Worm (Caenorhabditis elegans) whole organism, L2 larva: ENCODE measurements around the gene Y46H3C.5.
"Not testable (repeated sequence)": the region's sequence is repeated elsewhere in the genome, so short reads cannot be mapped to it uniquely, and the experiment has no call there.

Experiments
- C34F6.9 ChIP-seq: fragments of 150-350 bp; optimal IDR thresholded peaks from 2 replicates; lab custom pipeline; 2014; ENCODE audit warnings: missing biosample characterization, missing genetic modification characterization
- R02D3.7 ChIP-seq: fragments of 150-350 bp; optimal IDR thresholded peaks from 2 replicates; lab custom pipeline; 2014; ENCODE audit warnings: missing biosample characterization, missing genetic modification characterization
- Y55F3AM.14 ChIP-seq: fragments of 200-800 bp; sonication (Bioruptor generic); optimal IDR thresholded peaks from 2 replicates; lab custom pipeline; 2018; ENCODE audit warnings: mild to moderate bottlenecking, missing genetic modification characterization, missing compliant biosample characterization
- alr-1 ChIP-seq: fragments of 150-350 bp; optimal IDR thresholded peaks from 2 replicates; lab custom pipeline; 2014; ENCODE audit warnings: missing biosample characterization, missing genetic modification characterization
- aly-2 ChIP-seq: fragments of 150-350 bp; optimal IDR thresholded peaks from 2 replicates; lab custom pipeline; 2014; ENCODE audit warnings: missing biosample characterization, missing genetic modification characterization
- ceh-16 ChIP-seq: fragments of 150-350 bp; optimal IDR thresholded peaks from 2 replicates; lab custom pipeline; 2014; ENCODE audit warnings: missing biosample characterization, missing genetic modification characterization
- ceh-82 ChIP-seq: fragments of 150-350 bp; optimal IDR thresholded peaks from 2 replicates; lab custom pipeline; 2014; ENCODE audit warnings: missing biosample characterization, missing genetic modification characterization
- crh-2 ChIP-seq: sonication (generic microtip); optimal IDR thresholded peaks from 2 replicates; lab custom pipeline; 2017; ENCODE audit warnings: missing biosample characterization, missing genetic modification characterization
- dmd-4 ChIP-seq: sonication (generic microtip); optimal IDR thresholded peaks from 2 replicates; lab custom pipeline; 2017; ENCODE audit warnings: missing biosample characterization, missing genetic modification characterization
- egl-27 ChIP-seq: sonication (generic microtip); optimal IDR thresholded peaks from 3 replicates; lab custom pipeline; 2017; ENCODE audit warnings: missing biosample characterization, missing genetic modification reagents, missing genetic modification characterization
- elt-3 ChIP-seq: sonication (generic microtip); optimal IDR thresholded peaks from 2 replicates; lab custom pipeline; 2017; ENCODE audit warnings: missing biosample characterization, missing genetic modification characterization
- fos-1 ChIP-seq: fragments of 150-350 bp; optimal IDR thresholded peaks from 2 replicates; lab custom pipeline; 2014; ENCODE audit warnings: missing biosample characterization, missing genetic modification characterization
- gmeb-1 ChIP-seq: fragments of 150-350 bp; optimal IDR thresholded peaks from 2 replicates; lab custom pipeline; 2014; ENCODE audit warnings: missing biosample characterization, missing genetic modification characterization
- lin-13 ChIP-seq: fragments of 150-350 bp; optimal IDR thresholded peaks from 2 replicates; lab custom pipeline; 2014; ENCODE audit warnings: missing biosample characterization, missing genetic modification reagents, missing genetic modification characterization
- lsy-2 ChIP-seq, 2 experiments: fragments of 150-350 bp in 1 of 2; sonication (generic microtip) in 1 of 2; optimal IDR thresholded peaks; 2 replicates each; lab custom pipeline; 2014 to 2017; ENCODE audit warnings: missing biosample characterization in 2 of 2, missing genetic modification characterization in 2 of 2
- nhr-11 ChIP-seq: fragments of 150-350 bp; optimal IDR thresholded peaks from 2 replicates; lab custom pipeline; 2014; ENCODE audit warnings: missing biosample characterization, missing genetic modification characterization
- nhr-12 ChIP-seq: fragments of 150-350 bp; optimal IDR thresholded peaks from 2 replicates; lab custom pipeline; 2014; ENCODE audit warnings: missing biosample characterization, missing genetic modification characterization
- nhr-129 ChIP-seq: fragments of 150-350 bp; optimal IDR thresholded peaks from 2 replicates; lab custom pipeline; 2014; ENCODE audit warnings: missing biosample characterization, missing genetic modification characterization
- nhr-21 ChIP-seq: fragments of 150-350 bp; optimal IDR thresholded peaks from 2 replicates; lab custom pipeline; 2014; ENCODE audit warnings: missing biosample characterization, missing genetic modification characterization
- nhr-23 ChIP-seq: fragments of 150-350 bp; optimal IDR thresholded peaks from 2 replicates; lab custom pipeline; 2014; ENCODE audit warnings: missing biosample characterization, missing genetic modification reagents, missing genetic modification characterization
- nhr-237 ChIP-seq: fragments of 150-350 bp; optimal IDR thresholded peaks from 2 replicates; lab custom pipeline; 2014; ENCODE audit warnings: missing biosample characterization, missing genetic modification characterization
- nhr-25 ChIP-seq: fragments of 150-350 bp; sonication (generic microtip); optimal IDR thresholded peaks from 3 replicates; lab custom pipeline; 2014; ENCODE audit warnings: missing biosample characterization, missing genetic modification characterization
- nhr-77 ChIP-seq: fragments of 150-350 bp; optimal IDR thresholded peaks from 2 replicates; lab custom pipeline; 2014; ENCODE audit warnings: missing biosample characterization, missing genetic modification characterization
- peb-1 ChIP-seq: fragments of 150-350 bp; optimal IDR thresholded peaks from 2 replicates; lab custom pipeline; 2014; ENCODE audit warnings: missing biosample characterization, missing genetic modification characterization
- sem-4 ChIP-seq: fragments of 150-350 bp; optimal IDR thresholded peaks from 2 replicates; lab custom pipeline; 2014; ENCODE audit warnings: missing biosample characterization, missing genetic modification reagents, missing genetic modification characterization
- skn-1 ChIP-seq: sonication (generic microtip); optimal IDR thresholded peaks from 2 replicates; lab custom pipeline; 2017; ENCODE audit warnings: missing biosample characterization, missing genetic modification characterization
- sma-3 ChIP-seq: sonication (generic microtip); optimal IDR thresholded peaks from 2 replicates; lab custom pipeline; 2016; ENCODE audit warnings: missing genetic modification reagents, missing genetic modification characterization, missing compliant biosample characterization
- sma-9 ChIP-seq, 2 experiments: fragments of 150-350 bp in 1 of 2; sonication (generic microtip) in 1 of 2; optimal IDR thresholded peaks; 2 replicates each; lab custom pipeline; 2014 to 2016; ENCODE audit warnings: missing genetic modification characterization in 2 of 2, mild to moderate bottlenecking in 1 of 2, missing biosample characterization in 1 of 2, missing compliant biosample characterization in 1 of 2, missing genetic modification reagents in 1 of 2, moderate library complexity in 1 of 2
- snpc-4 ChIP-seq: fragments of 150-350 bp; optimal IDR thresholded peaks from 2 replicates; lab custom pipeline; 2014; ENCODE audit warnings: missing biosample characterization, missing genetic modification characterization
- unc-39 ChIP-seq: fragments of 150-350 bp; optimal IDR thresholded peaks from 2 replicates; lab custom pipeline; 2014; ENCODE audit warnings: missing biosample characterization, missing genetic modification characterization
- unc-62 ChIP-seq: fragments of 150-350 bp; optimal IDR thresholded peaks from 2 replicates; lab custom pipeline; 2014; ENCODE audit warnings: missing biosample characterization, missing genetic modification reagents, missing genetic modification characterization
- zag-1 ChIP-seq: fragments of 150-350 bp; optimal IDR thresholded peaks from 2 replicates; lab custom pipeline; 2014; ENCODE audit warnings: missing biosample characterization, missing genetic modification characterization
- ztf-1 ChIP-seq: fragments of 200-800 bp; sonication (Bioruptor generic); conservative IDR thresholded peaks from 2 replicates; pipeline ENCODE4 v1.3.6; 2022; ENCODE audit warnings: missing genetic modification characterization, missing compliant biosample characterization
- ztf-11 ChIP-seq: sonication (generic microtip); optimal IDR thresholded peaks from 2 replicates; lab custom pipeline; 2017; ENCODE audit warnings: missing biosample characterization, missing genetic modification characterization
- ztf-4 ChIP-seq: fragments of 150-350 bp; optimal IDR thresholded peaks from 2 replicates; lab custom pipeline; 2014; ENCODE audit warnings: missing biosample characterization, missing genetic modification characterization

Y46H3C.5 gene

ce11 chrV:1699228-1699795 lies 7.0 kb upstream of the Y46H3C.5 start:
- TF ChIP-seq ztf-1 (GFP tag; lab: Robert Waterston, UW), result no peak
- no peak for TF ChIP-seq ceh-82 (tag; lab: Kevin White, UChicago)
- TF ChIP-seq ztf-11, result no peak
- TF ChIP-seq ztf-4 (tag; lab: Kevin White, UChicago), result no peak
- TF ChIP-seq unc-39 (tag; lab: Kevin White, UChicago), result no peak
- no peak for TF ChIP-seq elt-3 (tag; lab: Kevin White, UChicago)
- no peak for TF ChIP-seq alr-1 (tag; lab: Kevin White, UChicago)
- no peak for TF ChIP-seq zag-1
- no peak for TF ChIP-seq gmeb-1
- no peak for TF ChIP-seq C34F6.9 (tag; lab: Kevin White, UChicago)
- no peak for TF ChIP-seq ceh-16 (tag; lab: Kevin White, UChicago)
- TF ChIP-seq peb-1 (tag; lab: Kevin White, UChicago), result no peak
- TF ChIP-seq nhr-12 (tag; lab: Kevin White, UChicago), result no peak
- no peak for TF ChIP-seq sma-9 (GFP tag; optimal IDR thresholded peaks at IDR 0.05; lab: Kevin White, UChicago)
- no peak for TF ChIP-seq sma-9 (tag; optimal IDR thresholded peaks at IDR 0.05; lab: Kevin White, UChicago)
- no peak for TF ChIP-seq aly-2 (tag; lab: Kevin White, UChicago)
- no peak for TF ChIP-seq nhr-77 (tag; lab: Kevin White, UChicago)
- no peak for TF ChIP-seq nhr-129 (tag; lab: Kevin White, UChicago)
- TF ChIP-seq R02D3.7 (tag; lab: Kevin White, UChicago), result no peak
- no peak for TF ChIP-seq unc-62 (GFP tag; lab: Kevin White, UChicago)

- no peak for TF ChIP-seq nhr-129 (tag; lab: Kevin White, UChicago)
- TF ChIP-seq ceh-82 (tag; lab: Kevin White, UChicago), result no peak
- TF ChIP-seq sma-9 (GFP tag; optimal IDR thresholded peaks at IDR 0.05; lab: Kevin White, UChicago), result no peak
- no peak for TF ChIP-seq sma-9 (tag; optimal IDR thresholded peaks at IDR 0.05; lab: Kevin White, UChicago)
- no peak for TF ChIP-seq egl-27 (tag; lab: Kevin White, UChicago)
- no peak for TF ChIP-seq R02D3.7 (tag; lab: Kevin White, UChicago)
- TF ChIP-seq lsy-2 (tag; optimal IDR thresholded peaks at IDR 0.05; lab: Kevin White, UChicago), result no peak
- no peak for TF ChIP-seq lin-13 (GFP tag; lab: Kevin White, UChicago)
- TF ChIP-seq nhr-25 (tag; lab: Kevin White, UChicago), result no peak
- no peak for TF ChIP-seq nhr-11 (tag; lab: Kevin White, UChicago)
- no peak for TF ChIP-seq unc-39 (tag; lab: Kevin White, UChicago)
- TF ChIP-seq ztf-1 (GFP tag; lab: Robert Waterston, UW), result no peak
- no peak for TF ChIP-seq C34F6.9 (tag; lab: Kevin White, UChicago)
- TF ChIP-seq, all 48 proteins: peak for 0
Measured at ce11 chrV:1698400-1698799, 6.1 kb upstream of the Y46H3C.5 start.

DNA sequence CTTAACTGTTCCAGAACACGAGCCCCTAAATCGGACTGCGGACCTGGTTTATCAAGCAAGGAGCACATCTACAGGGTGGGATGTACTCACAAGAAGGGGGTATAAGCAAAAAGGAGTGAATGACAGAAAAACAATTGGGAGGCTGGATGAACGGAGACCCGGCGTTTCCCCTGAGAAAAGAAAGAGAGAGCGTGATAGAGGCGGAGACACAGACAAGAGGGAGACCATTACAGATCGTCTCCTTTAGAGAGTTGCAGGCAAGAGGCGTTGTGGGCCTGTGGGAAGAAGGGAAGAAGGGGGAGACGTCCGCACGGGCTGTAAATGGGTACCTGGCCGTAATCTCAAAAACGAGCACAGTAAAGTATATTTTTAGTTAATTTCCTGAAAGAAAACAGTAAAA lies 1.6 kb upstream of the Y46H3C.5 start, which contains the start of gene Y46H3C.7:
Gene Y46H3C.7 (minus strand): TSS at position 147 of the 400 bp plus-strand sequence.
- TF ChIP-seq nhr-21, nhr-237, crh-2 (tag; lab: Kevin White, UChicago): not testable (repeated sequence)

DNA sequence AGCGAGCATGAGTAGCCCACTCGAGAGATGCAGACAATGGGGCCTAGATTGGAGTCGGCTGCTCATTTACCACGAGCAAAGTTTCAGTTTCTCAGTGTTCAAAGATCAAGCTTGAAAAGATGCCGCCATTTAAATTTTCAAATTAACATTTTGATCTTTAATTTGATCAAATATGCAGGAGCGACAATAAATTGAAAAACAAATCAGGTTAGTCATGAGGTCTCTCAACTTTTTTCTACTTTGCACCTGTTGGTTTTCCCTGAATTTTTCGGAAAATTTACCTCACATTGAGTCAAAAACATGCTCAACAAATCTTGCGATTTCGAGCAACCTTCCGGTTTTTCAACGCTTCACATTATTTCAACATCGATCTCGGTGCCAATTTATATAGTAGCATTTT lies 7.0 kb downstream of the Y46H3C.5 start, which contains the start of gene srh-5:
Gene srh-5 (plus strand): TSS at position 301 of the 400 bp plus-strand sequence.
- TF ChIP-seq dmd-4 (no peak), zag-1 (no peak), ztf-4 (tag; lab: Kevin White, UChicago) (no peak), Y55F3AM.14 (GFP tag; lab: Kevin White, UChicago) (no peak), lsy-2 (tag; optimal IDR thresholded peaks at IDR 0.05; lab: Kevin White, UChicago) (no peak), sma-3 (GFP tag; lab: Kevin White, UChicago) (no peak), nhr-23 (tag; lab: Kevin White, UChicago) (no peak), skn-1 (tag; lab: Kevin White, UChicago) (no peak), nhr-129 (tag; lab: Kevin White, UChicago) (no peak), nhr-11 (tag; lab: Kevin White, UChicago) (no peak), nhr-77 (tag; lab: Kevin White, UChicago) (no peak), sem-4 (tag; lab: Kevin White, UChicago) (no peak), fos-1 (no peak), snpc-4 (no peak), sma-9 (GFP tag; optimal IDR thresholded peaks at IDR 0.05; lab: Kevin White, UChicago) (no peak), sma-9 (tag; optimal IDR thresholded peaks at IDR 0.05; lab: Kevin White, UChicago) (no peak), nhr-21 (tag; lab: Kevin White, UChicago) (no peak), unc-39 (tag; lab: Kevin White, UChicago) (no peak), aly-2 (tag; lab: Kevin White, UChicago) (no peak)
